Worm (Caenorhabditis elegans): Measurements from ENCODE around the gene arrd-18.

DNA sequence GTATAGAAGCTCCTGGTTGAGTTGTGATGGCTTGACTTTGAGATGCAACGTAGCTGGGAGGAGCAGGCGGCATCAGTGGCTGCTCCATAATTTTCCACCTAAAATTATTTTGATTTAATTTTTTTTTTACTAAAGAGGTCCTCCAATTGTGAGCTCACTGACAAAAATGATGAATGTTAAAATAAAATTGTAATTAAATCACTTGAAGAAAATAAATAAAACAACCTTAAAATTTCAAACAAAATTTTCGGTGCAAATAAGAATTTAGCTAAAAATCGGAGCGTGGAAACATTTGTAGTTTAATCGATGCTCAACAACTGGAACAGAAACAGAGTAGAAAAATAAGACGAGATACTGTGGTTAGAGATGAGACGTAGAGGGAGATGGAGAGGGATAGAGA lies 45.2 kb upstream of the arrd-18 start, which contains the start of gene scrm-3:
- TF ChIP-seq nhr-77 (tag; optimal IDR thresholded peaks at IDR 0.05) (no peak), nhr-28 (tag; optimal IDR thresholded peaks at IDR 0.05) (no peak), lin-39 (tag; optimal IDR thresholded peaks at IDR 0.05) (no peak), pha-4 (GFP tag; IDR thresholded peaks at IDR 0.05) (no peak), pha-4 (tag; optimal IDR thresholded peaks at IDR 0.05) (no peak), lin-15B (tag; optimal IDR thresholded peaks at IDR 0.05) (no peak), nhr-76 (tag; optimal IDR thresholded peaks at IDR 0.05) (no peak), attf-4 (tag; optimal IDR thresholded peaks at IDR 0.05) (no peak)

Measured in whole organism, L4 larva.